Fruit fly (Drosophila melanogaster) whole organism, larva: Measurements from ENCODE around the gene Ccdc56.

Experiments used
- noc ChIP-seq: fragments of 200-800 bp; sonication (Bioruptor generic); optimal IDR thresholded peaks from 3 replicates; lab custom pipeline; 2019; ENCODE audit warnings: missing biosample characterization, mild to moderate bottlenecking, missing genetic modification characterization, moderate library complexity

The Ccdc56 gene

DNA sequence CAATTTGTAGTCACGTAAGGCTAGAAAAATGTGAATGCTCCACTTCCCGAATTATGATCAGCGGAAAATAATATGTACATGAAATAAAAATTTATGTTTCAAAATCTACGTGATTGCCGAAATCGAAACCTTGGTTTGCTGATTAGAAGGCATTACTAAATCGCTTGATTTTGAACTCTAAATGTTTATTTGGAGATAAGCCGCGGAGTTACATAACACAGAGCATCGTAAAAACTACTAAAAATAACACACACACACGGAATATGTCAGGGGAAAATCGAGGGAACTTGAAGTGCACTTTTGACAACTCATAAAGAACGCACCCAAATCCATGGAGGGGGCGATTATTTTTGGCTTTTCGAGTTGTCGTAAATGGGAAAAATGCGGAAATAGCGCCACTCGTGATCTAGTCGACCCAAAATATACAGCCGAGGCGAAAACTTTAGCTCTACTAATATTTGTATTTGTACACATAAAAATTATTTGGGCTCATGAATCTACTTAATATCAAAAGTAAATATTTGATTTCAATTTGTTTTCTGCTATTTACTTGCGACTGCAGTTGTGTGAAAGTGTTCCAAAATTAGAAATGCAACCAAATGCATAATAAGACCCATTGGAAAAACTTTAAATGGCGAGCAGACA is 3.8 kb upstream of the Ccdc56 start:
- TF ChIP-seq noc (tag; lab: Kevin White, UChicago) = no peak

DNA sequence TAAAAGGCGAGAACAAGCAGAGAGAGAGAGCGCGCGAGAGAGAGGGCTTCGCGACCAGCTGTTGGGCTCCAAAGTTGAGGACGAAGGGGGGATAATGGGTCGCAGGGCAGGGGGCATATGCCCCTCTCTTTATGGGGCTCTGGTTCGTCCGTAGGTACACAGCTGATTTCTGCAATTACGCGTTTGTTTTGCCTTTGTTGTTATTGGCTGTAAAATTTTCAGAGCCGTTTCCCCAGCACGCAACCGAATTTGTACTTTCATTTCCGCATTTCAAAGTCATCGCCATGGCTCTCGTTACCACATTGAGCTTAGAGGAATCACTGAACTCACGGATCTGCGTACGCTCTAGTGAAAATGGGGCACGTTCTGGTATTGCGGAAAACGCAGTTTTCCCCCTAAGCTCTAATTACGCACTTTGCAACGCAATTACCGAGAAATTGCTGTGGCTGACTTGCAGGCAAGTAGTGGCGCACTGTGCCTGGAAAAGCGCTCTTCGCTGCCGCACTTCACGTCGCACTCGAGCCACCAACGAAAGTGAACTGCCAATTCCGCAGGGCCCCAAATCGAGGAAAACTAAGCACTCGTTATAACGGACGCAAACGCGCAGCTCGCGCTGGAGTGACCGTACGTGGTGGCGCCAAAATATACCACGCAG is 674 bp upstream of the Ccdc56 start, which contains the start of gene CG11658:
CG11658 (minus strand) TSS at position 576 of the 655 bp plus-strand sequence.
- peak; percentile 12 for TF ChIP-seq noc (tag; lab: Kevin White, UChicago)

DNA sequence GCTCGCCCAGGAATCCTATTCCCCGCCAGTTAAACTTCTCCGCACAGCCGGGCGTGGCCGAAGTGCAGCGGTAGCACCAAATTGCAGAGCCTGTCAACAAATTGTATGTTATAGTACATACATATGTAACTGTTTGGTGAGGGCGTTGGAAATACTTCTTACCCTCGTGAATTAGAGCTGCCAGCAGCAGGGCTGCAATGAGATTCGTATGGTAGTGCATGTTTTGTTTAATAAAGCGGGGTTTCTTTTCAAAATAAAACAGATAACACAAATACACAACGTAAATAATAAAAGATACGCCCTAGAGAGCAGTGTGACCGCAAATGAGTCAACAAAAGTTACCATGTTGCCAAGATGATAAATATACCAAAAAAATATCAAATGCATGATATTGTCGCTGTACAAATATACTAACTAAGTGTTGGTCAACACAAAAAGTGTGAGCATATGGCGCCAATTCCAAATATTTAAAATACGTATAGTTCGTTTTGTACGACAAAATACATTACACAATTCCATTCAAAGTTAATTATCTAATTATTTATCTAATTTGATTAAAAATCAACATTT is 2.4 kb downstream of the Ccdc56 start, which contains the start of gene crim:
crim (minus strand) TSS at position 328 of the 570 bp plus-strand sequence.
- TF ChIP-seq noc (tag; lab: Kevin White, UChicago) = no peak

DNA sequence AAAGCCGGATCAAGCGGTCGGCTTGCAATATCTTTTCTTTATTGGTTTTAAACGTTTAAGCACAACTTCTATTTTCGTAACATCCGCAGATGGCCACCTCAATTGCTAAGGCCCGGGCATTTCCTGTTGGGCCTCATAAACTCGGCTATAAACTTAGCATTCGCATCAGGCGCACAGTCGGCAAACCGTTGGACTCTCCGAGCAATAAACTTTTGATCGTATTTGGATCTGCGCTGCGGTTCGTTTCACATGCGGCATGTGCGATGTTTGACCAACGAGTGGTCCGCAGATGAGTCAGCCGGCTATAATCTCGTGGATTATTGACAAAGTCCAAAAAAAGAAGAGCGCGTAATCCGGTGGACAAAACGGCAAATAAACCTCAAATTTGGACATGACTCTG is 3.0 kb downstream of the Ccdc56 start:
- TF ChIP-seq noc (tag; lab: Kevin White, UChicago) = no peak

DNA sequence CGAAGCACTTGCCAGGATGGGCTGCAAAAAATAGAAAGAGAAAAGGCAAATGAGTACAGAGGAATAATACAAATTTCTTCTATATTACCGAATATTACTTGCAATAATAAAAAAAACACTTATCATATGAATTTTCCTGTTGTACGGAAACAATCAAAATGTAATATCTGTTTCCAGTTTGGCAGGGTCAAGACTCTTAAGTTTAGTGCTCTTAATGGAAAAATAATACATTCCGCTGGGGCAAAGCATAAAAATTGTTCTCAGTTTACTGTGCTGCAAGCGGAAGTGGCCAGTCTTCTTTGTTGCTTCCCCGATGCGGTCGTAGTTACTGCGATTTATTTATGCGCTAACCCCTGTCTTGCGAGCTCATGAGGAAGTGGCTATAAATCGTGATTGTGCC is 4.1 kb downstream of the Ccdc56 start:
- TF ChIP-seq noc (tag; lab: Kevin White, UChicago) = no peak

DNA sequence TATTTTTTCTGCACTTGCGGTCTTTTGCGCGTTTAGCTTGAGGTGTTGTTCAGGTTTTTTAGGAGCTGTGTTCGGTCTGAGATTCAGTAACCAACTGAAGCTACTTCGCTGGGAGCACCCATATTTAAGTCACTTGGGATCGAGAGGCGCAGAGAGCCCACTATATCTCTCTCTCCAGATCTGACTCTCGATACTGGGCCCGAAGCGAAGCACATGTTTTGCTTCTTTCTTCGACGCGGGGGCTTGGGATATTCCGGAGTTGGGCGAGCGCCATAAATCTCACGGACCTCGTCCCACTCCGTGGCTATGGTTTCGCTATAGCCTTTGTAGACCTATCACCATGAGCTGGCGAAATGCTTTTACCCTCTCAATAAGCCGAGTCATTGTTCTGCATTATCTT is 6.4 kb downstream of the Ccdc56 start, which contains the start of gene CG14132:
CG14132 (minus strand) TSS at position 99 of the 400 bp plus-strand sequence.
- TF ChIP-seq noc (tag; lab: Kevin White, UChicago) = no peak

DNA sequence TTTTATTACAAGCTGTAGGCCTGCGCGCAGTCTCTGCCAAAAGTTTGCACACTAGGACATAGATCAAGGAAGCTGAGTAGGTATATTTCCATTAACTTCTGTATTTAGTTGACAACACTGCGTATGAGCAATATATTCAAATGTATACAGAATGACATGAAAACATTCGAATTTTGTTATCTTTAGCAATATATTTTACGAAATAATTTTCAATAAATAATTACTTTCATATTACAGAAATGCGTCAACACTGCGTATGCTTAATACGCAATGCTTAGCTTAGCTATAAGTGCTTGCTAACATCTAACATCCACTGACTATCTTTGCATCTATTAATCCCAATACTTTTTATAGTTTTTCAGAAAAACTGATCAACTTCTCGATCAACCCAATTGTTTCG is 7.6 kb downstream of the Ccdc56 start:
- no peak for TF ChIP-seq noc (tag; lab: Kevin White, UChicago)

DNA sequence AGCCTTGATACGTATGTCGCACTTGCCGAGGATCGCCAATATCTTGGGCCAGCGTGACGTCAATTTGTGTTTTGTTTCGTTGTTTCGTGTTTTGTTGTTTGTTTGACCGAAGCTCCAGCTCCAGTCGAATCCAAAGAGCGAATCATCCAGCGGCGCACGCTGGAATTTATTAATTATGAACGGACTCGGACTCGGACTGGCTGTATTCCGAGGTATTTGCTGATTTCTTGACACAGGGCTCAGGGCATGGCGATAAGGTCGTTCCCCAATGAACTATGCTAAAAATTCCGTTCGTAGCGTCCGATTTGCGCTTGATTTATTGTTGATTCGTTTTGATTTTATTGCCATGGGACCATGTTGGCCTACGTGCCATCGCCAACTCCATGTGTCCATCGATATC is 8.1 kb downstream of the Ccdc56 start:
- TF ChIP-seq noc (tag; lab: Kevin White, UChicago) = no peak

DNA sequence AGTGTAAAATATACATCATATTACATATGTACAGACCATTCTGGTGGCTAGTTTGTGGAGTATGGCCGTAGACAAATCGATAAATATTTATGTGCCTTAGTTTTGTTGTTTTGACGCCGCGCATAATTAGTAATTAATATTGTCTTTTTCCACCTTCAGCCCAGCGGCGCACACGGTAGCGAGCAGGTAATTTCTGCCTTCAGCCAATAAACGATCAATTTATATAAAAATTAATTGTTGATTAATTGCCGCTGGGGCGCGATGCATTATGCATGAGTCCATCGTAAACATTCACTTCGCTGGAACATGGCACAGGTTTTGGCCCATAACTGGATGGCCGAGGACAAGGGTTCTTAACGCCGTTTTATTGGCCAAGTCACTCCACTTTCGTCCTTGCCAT is 8.5 kb downstream of the Ccdc56 start:
- TF ChIP-seq noc (tag; lab: Kevin White, UChicago) = no peak

DNA sequence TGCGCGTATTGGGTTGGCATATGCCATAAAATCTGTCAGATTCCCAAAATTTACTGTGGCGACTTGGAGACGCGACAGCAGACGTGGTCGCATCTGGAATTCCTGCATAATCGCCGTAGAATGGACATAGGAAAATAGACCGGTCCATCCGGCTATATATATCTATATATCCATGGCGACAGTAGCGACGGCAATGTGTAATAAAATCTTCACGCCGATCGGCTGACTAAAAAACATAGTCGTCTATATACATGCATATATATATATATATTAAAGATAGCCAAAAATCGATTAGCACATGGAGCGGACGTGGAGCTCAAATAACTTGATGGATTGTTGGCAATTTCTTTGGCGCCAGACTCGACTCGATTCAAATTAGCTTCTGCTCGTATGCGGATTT is 9.2 kb downstream of the Ccdc56 start:
- no peak for TF ChIP-seq noc (tag; lab: Kevin White, UChicago)

DNA sequence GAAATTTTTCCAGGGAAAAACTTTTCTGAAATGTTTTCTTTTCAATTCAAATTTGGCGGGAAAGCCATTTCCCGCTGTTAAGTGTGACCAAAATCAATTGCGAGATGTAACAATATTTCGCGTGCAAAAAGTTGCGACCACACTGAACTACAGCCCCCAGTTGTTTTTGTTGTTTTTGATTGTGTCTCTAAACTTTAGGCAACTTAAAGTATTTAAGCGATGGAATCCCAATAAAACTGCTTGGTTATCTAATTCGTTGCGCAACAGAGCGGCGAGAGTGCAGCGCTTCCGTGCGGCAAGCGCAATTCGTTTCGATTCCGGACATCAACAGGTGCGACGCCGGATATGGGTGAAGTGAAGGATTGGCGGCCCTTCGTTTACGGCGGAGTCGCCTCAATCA is 12.0 kb downstream of the Ccdc56 start, which contains the start of gene Bmcp:
Bmcp (plus strand) TSS at position 155 of the 400 bp plus-strand sequence.
- TF ChIP-seq noc (tag; lab: Kevin White, UChicago) = no peak

DNA sequence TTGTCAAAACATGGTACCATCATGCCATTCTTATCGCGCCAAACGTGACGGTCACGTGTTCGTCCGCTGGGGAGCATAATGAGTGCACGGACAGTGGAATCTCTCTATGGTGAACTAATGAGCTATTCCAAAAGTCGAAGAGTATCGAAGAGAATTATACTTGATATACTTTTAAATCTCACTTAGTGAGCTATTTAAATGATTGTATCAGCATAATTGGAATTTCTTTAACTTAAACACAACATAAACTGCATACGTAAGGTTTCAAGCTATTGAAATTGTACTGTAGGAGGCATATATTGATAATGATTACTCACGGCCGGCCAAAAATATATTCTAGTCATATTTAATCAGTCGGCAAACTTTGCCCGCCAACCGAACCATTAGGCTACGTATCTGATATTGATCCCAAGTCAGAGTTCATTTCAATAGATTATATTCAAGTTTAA is 12.7 kb downstream of the Ccdc56 start:
- peak; percentile 83 for TF ChIP-seq noc (tag; lab: Kevin White, UChicago)

DNA sequence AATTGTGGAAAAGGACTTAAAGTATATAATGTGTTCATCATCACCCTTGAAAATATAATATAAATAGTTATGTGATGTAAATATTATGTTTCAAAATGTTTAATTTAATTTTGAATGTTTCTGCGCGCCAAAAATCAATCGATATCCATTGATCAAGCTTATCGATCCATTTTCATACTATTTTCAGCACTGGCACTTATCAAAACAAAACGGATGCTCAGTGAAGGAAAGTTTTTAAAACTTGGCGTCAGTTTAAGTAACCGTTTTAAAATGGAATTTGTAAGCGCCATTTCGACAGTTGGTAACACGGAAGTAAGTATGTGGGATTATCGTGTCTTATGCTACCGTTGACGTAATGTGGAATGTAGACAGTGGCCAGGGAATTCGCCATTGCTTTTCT is 19.4 kb downstream of the Ccdc56 start, which contains the start of gene sunn:
sunn (plus strand) TSS at position 202 of the 400 bp plus-strand sequence.
- TF ChIP-seq noc (tag; lab: Kevin White, UChicago) = no peak

DNA sequence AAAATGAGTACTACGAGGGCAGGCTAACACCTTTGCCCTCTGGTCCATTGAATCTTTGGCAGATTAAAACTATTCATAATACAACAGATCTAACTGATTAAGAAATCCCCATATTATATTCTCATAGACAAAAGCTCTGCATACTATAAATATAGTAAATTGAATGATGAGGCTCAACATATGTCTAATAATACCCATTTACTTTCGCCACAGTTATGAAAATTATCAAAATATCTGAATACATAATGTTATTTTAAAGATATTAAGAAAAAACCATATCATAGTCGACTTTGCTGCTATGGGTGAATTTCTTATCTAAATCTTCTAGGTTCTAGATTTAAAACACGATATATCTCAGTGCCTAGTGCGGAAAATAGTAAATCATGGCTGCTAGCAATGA is 23.1 kb downstream of the Ccdc56 start, which contains the start of gene CG32087:
CG32087 (plus strand) TSS at position 301 of the 400 bp plus-strand sequence.
- TF ChIP-seq noc (tag; lab: Kevin White, UChicago) = no peak

DNA sequence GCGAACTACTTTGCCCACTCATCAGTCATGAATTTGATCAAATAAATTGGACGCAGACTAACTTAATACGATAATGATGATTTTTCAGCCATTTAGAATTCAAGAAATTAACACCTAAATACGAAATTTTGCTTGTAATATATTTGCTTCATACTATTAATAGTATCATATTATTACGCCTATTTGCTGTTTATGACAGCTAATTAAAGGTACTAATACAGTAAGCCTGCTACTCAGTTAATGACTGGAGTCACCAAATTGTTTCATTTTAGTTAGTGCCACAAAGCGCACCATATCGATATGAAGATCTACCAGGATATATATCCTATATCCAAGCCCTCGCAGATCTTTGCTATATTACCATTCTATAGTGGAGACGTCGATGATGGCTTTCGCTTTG is 42.2 kb downstream of the Ccdc56 start, which contains the start of gene Gr68a:
Gr68a (plus strand) TSS at position 301 of the 400 bp plus-strand sequence.
- no peak for TF ChIP-seq noc (tag; lab: Kevin White, UChicago)
